Fruit fly (Drosophila melanogaster): Measurements from ENCODE around the gene CG14187.

CG14187 gene

DNA sequence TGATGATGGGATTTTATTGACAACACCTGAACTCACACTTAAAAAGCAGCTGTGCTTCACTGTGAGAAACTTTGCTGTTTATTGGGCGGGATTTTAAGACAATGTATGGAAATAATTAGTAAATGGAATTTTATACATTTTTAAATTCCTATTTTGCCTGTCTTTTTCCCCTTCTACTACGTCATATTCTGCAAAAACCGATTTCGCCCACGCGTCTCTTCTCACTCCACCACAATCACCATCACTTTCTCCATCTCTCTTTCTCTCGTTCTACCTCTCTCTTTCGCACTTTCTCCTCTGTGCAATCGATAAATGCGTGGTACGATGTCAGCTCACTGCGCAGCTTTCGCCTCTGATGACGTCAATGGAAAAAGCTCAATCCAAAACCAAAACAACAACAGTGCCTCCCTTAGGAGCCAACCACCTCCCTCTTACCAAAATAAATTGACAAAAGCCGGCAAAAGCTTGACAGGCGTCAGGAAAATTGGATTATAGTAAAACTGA, 8.1 kb downstream of the CG14187 start (continued):
- TF ChIP-seq Spps (tag; optimal IDR thresholded peaks at IDR 0.05): no peak
- no peak for TF ChIP-seq CG18262 (tag; optimal IDR thresholded peaks at IDR 0.05)
- no peak for TF ChIP-seq CG4282 (GFP tag; optimal IDR thresholded peaks at IDR 0.05)
- TF ChIP-seq gfzf (GFP tag; optimal IDR thresholded peaks at IDR 0.05): no peak
- peak; percentile 50 for TF ChIP-seq CG1832 (GFP tag; optimal IDR thresholded peaks at IDR 0.05)
- TF ChIP-seq sens-2 (GFP tag; IDR thresholded peaks at IDR 0.05): no peak
- no peak for TF ChIP-seq CG13894 (tag; optimal IDR thresholded peaks at IDR 0.05)
- no peak for TF ChIP-seq fru (optimal IDR thresholded peaks at IDR 0.05)
- no peak for TF ChIP-seq Bdp1 (GFP tag; optimal IDR thresholded peaks at IDR 0.05)
- no peak for TF ChIP-seq mld (GFP tag; IDR thresholded peaks at IDR 0.05; ENCODE audit: partially characterized antibody)
- no peak for TF ChIP-seq CG32767 (GFP tag; IDR thresholded peaks at IDR 0.05)
- TF ChIP-seq onecut (GFP tag; IDR thresholded peaks at IDR 0.05): peak; percentile 99
- TF ChIP-seq abd-A (tag; optimal IDR thresholded peaks at IDR 0.05): peak; percentile 90
- no peak for TF ChIP-seq CG18619 (GFP tag; optimal IDR thresholded peaks at IDR 0.05)
- TF ChIP-seq cwo (GFP tag; optimal IDR thresholded peaks at IDR 0.05): no peak
- TF ChIP-seq Hr39 (optimal IDR thresholded peaks at IDR 0.05): no peak
- no peak for TF ChIP-seq sug (tag; optimal IDR thresholded peaks at IDR 0.05)
- TF ChIP-seq Chrac-16 (GFP tag; optimal IDR thresholded peaks at IDR 0.05): no peak
- no peak for TF ChIP-seq CG17328 (GFP tag; IDR thresholded peaks at IDR 0.05)
- no peak for TF ChIP-seq aop (GFP tag; IDR thresholded peaks at IDR 0.05)
- no peak for TF ChIP-seq CG17568 (GFP tag; optimal IDR thresholded peaks at IDR 0.05)
- no peak for TF ChIP-seq pita (GFP tag; optimal IDR thresholded peaks at IDR 0.05)
- TF ChIP-seq ap (GFP tag; IDR thresholded peaks at IDR 0.05): no peak
- TF ChIP-seq Kr (GFP tag; optimal IDR thresholded peaks at IDR 0.05): no peak
- TF ChIP-seq CG8359 (GFP tag; optimal IDR thresholded peaks at IDR 0.05; ENCODE audit: borderline replicate concordance): no peak
- TF ChIP-seq CG17912 (GFP tag; optimal IDR thresholded peaks at IDR 0.05): no peak
- no peak for TF ChIP-seq CG9817 (tag; optimal IDR thresholded peaks at IDR 0.05)
- TF ChIP-seq tx (GFP tag; optimal IDR thresholded peaks at IDR 0.05): no peak
- TF ChIP-seq Aef1 (GFP tag; IDR thresholded peaks at IDR 0.05): no peak
- TF ChIP-seq twi (tag; optimal IDR thresholded peaks at IDR 0.05): no peak
- TF ChIP-seq CG33213 (GFP tag; optimal IDR thresholded peaks at IDR 0.05): no peak
- TF ChIP-seq CG11398 (GFP tag; optimal IDR thresholded peaks at IDR 0.05): no peak
- TF ChIP-seq D19A (tag; optimal IDR thresholded peaks at IDR 0.05): no peak
- TF ChIP-seq CG11696 (GFP tag; IDR thresholded peaks at IDR 0.05): no peak
- TF ChIP-seq ttk (GFP tag; IDR thresholded peaks at IDR 0.05): no peak
- TF ChIP-seq CG12299 (tag; optimal IDR thresholded peaks at IDR 0.05): no peak
- no peak for TF ChIP-seq Xbp1 (GFP tag; optimal IDR thresholded peaks at IDR 0.05)
- TF ChIP-seq CG12659 (GFP tag; optimal IDR thresholded peaks at IDR 0.05): no peak
- peak; percentile 52 for TF ChIP-seq cg (GFP tag; optimal IDR thresholded peaks at IDR 0.05)
- TF ChIP-seq chn (GFP tag; optimal IDR thresholded peaks at IDR 0.05): no peak
- TF ChIP-seq MESR4 (GFP tag; optimal IDR thresholded peaks at IDR 0.05): no peak
- no peak for TF ChIP-seq CG3847 (GFP tag; IDR thresholded peaks at IDR 0.05)
- no peak for TF ChIP-seq Ets97D (GFP tag; optimal IDR thresholded peaks at IDR 0.05)
- no peak for TF ChIP-seq CG16813 (GFP tag; IDR thresholded peaks at IDR 0.05; ENCODE audit: partially characterized antibody)
- no peak for TF ChIP-seq az2 (GFP tag; optimal IDR thresholded peaks at IDR 0.05)
- TF ChIP-seq CG10321 (GFP tag; IDR thresholded peaks at IDR 0.05): peak; percentile 25; the same call in 1 of the 2 replicates
- TF ChIP-seq zfh2 (GFP tag; optimal IDR thresholded peaks at IDR 0.05): no peak
- no peak for TF ChIP-seq wdn (GFP tag; IDR thresholded peaks at IDR 0.05)
- no peak for TF ChIP-seq danr (GFP tag; IDR thresholded peaks at IDR 0.05)
- no peak for TF ChIP-seq CG10462 (GFP tag; optimal IDR thresholded peaks at IDR 0.05)
- TF ChIP-seq Hmr (GFP tag; optimal IDR thresholded peaks at IDR 0.05): peak; percentile 2
- TF ChIP-seq tap (tag; optimal IDR thresholded peaks at IDR 0.05): no peak

Measured in whole organism, embryonic.